In the genomic region with DNA sequence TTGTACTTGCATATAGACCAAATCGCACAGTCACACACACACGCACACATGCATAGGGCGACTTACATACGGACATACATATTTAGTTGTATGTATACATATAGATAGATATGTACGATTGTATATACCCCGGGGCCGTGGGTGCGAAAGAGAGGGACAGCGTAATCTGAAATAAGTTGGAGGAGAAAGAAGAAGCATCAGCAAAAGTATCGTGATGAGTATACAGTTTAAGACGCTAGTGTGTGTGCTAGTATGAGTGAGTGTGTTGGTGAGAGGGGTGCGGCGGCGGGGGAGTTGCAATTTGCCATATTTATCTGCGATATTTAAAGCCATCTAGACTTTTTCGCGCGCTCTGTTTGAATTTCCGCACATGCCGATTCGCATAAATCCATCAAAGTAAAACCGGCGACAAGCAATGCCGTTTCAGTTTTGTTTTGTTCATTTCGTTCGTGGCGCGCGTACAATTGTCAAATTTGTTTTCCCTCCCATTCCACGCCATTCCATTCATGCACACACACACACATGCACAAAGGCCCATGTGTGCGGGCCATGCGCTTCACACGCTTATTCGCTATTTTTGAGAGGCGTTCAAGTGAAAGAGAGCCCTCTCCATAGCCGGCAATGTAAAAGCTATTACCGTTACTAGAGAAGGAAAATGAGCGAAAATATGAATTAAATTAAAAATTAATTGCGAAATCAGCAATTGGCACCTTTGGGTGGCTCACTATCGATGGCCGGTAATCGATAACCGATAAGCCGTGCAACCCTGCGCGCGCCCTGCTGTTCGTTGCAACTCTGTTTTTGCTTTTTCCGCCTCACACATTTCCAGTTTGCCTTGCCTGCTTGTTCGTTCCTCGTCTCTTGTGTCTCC, we compare ENCODE assay signal across 1 fruit fly cellular context.
TF ChIP-seq lines count a peak whose summit lies in the region.

No protein-coding gene starts in this region.

TF ChIP-seq in whole organism, embryonic, 481 proteins besides CTCF, POLR2A, EP300 and RAD21 (continued from another document and continues in another):
- TF ChIP-seq sna (GFP tag; IDR thresholded peaks at IDR 0.05; lab: Robert Waterston, UW; ENCODE audit: partially characterized antibody) = peak; percentile 41; the same call in 1 of the 2 replicates
- peak; percentile 78 for TF ChIP-seq her (GFP tag; optimal IDR thresholded peaks at IDR 0.05; lab: Kevin White, UChicago)
- peak; percentile 71 for TF ChIP-seq CG1529 (GFP tag; optimal IDR thresholded peaks at IDR 0.05; lab: Kevin White, UChicago)
- TF ChIP-seq mam (GFP tag; optimal IDR thresholded peaks at IDR 0.05; lab: Kevin White, UChicago) = peak; percentile 66
- TF ChIP-seq CG30020 (tag; optimal IDR thresholded peaks at IDR 0.05; lab: Kevin White, UChicago) = peak; percentile 61
- TF ChIP-seq CG3065 (GFP tag; optimal IDR thresholded peaks at IDR 0.05; lab: Kevin White, UChicago) = peak; percentile 58
- peak; percentile 72 to 79 for TF ChIP-seq Hr51 (GFP tag; optimal IDR thresholded peaks at IDR 0.05; lab: Kevin White, UChicago)
- peak; percentile 84 for TF ChIP-seq Mes4 (GFP tag; optimal IDR thresholded peaks at IDR 0.05; lab: Kevin White, UChicago)
- peak; percentile 61 for TF ChIP-seq CG6689 (GFP tag; IDR thresholded peaks at IDR 0.05; lab: Robert Waterston, UW)
- TF ChIP-seq Vsx1 (GFP tag; optimal IDR thresholded peaks at IDR 0.05; lab: Kevin White, UChicago) = peak; percentile 86
- TF ChIP-seq Scr (GFP tag; IDR thresholded peaks at IDR 0.05; lab: Robert Waterston, UW; ENCODE audit: partially characterized antibody) = peak; percentile 78
- peak; percentile 96 for TF ChIP-seq mirr (GFP tag; optimal IDR thresholded peaks at IDR 0.05; lab: Kevin White, UChicago)
- TF ChIP-seq sr (GFP tag; IDR thresholded peaks at IDR 0.05; lab: Robert Waterston, UW) = peak; percentile 69
- peak; percentile 74 for TF ChIP-seq CG31365 (tag; optimal IDR thresholded peaks at IDR 0.05; lab: Kevin White, UChicago)
- TF ChIP-seq Atf3 (GFP tag; optimal IDR thresholded peaks at IDR 0.05; lab: Kevin White, UChicago) = peak; percentile 59
- peak; percentile 74 for TF ChIP-seq Rx (GFP tag; IDR thresholded peaks at IDR 0.05; lab: Robert Waterston, UW)
- TF ChIP-seq psq (GFP tag; optimal IDR thresholded peaks at IDR 0.05; lab: Kevin White, UChicago) = peak; percentile 99
- TF ChIP-seq Asciz (GFP tag; optimal IDR thresholded peaks at IDR 0.05; lab: Kevin White, UChicago) = peak; percentile 74
- TF ChIP-seq tgo (GFP tag; IDR thresholded peaks at IDR 0.05; lab: Robert Waterston, UW) = peak; percentile 68
- peak; percentile 65 for TF ChIP-seq p53 (GFP tag; optimal IDR thresholded peaks at IDR 0.05; lab: Kevin White, UChicago)
- peak; percentile 18; the same call in 1 of the 2 replicates for TF ChIP-seq Adf1 (GFP tag; IDR thresholded peaks at IDR 0.05; lab: Robert Waterston, UW)
- peak; percentile 68 for TF ChIP-seq shn (GFP tag; optimal IDR thresholded peaks at IDR 0.05; lab: Kevin White, UChicago)
- peak; percentile 85 for TF ChIP-seq CG15011 (GFP tag; optimal IDR thresholded peaks at IDR 0.05; lab: Kevin White, UChicago)
- no peak for TF ChIP-seq sisA (GFP tag; IDR thresholded peaks at IDR 0.05; lab: Robert Waterston, UW)
- TF ChIP-seq Poxn (GFP tag; IDR thresholded peaks at IDR 0.05; lab: Robert Waterston, UW) = 0 out of 2 replicates have a peak, but pooled peaks have one; percentile 31
- peak; percentile 64 for TF ChIP-seq CG11695 (GFP tag; IDR thresholded peaks at IDR 0.05; lab: Robert Waterston, UW)
- peak; percentile 61 for TF ChIP-seq Bdp1 (GFP tag; optimal IDR thresholded peaks at IDR 0.05; lab: Kevin White, UChicago)
- TF ChIP-seq fd64A (GFP tag; optimal IDR thresholded peaks at IDR 0.05; lab: Kevin White, UChicago) = peak; percentile 89
- TF ChIP-seq pb (GFP tag; optimal IDR thresholded peaks at IDR 0.05; lab: Kevin White, UChicago) = peak; percentile 84
- peak in 1 of 2 experiments; percentile 42 for TF ChIP-seq Eip74EF (GFP tag; optimal IDR thresholded peaks at IDR 0.05; lab: Kevin White, UChicago)
- TF ChIP-seq GATAe (GFP tag; conservative IDR thresholded peaks at IDR 0.05; lab: Robert Waterston, UW) = no peak
- TF ChIP-seq Antp (GFP tag; optimal IDR thresholded peaks at IDR 0.05; lab: Kevin White, UChicago) = peak; percentile 79
- TF ChIP-seq disco-r (GFP tag; optimal IDR thresholded peaks at IDR 0.05; lab: Kevin White, UChicago) = peak; percentile 89
- TF ChIP-seq CG17328 (GFP tag; IDR thresholded peaks at IDR 0.05; lab: Robert Waterston, UW) = peak; percentile 83
- TF ChIP-seq CG12391 (tag; optimal IDR thresholded peaks at IDR 0.05; lab: Kevin White, UChicago) = peak; percentile 77
- TF ChIP-seq CG3407 (GFP tag; optimal IDR thresholded peaks at IDR 0.05; lab: Kevin White, UChicago) = peak; percentile 82
- TF ChIP-seq CG8290 (GFP tag; optimal IDR thresholded peaks at IDR 0.05; lab: Kevin White, UChicago) = peak; percentile 65
- peak; percentile 89 to 92 for TF ChIP-seq CG8290 (tag; optimal IDR thresholded peaks at IDR 0.05; lab: Kevin White, UChicago)
- TF ChIP-seq CrebB (tag; optimal IDR thresholded peaks at IDR 0.05; lab: Kevin White, UChicago) = peak; percentile 84
- peak; percentile 44; the same call in 1 of the 2 replicates for TF ChIP-seq ham (GFP tag; IDR thresholded peaks at IDR 0.05; lab: Robert Waterston, UW)
- no peak for TF ChIP-seq jigr1 (GFP tag; IDR thresholded peaks at IDR 0.05; lab: Robert Waterston, UW)
- TF ChIP-seq Med (GFP tag; lab: Kevin White, UChicago) = peak; percentile 98
- TF ChIP-seq CG6765 (GFP tag; optimal IDR thresholded peaks at IDR 0.05; lab: Kevin White, UChicago) = peak; percentile 96
- TF ChIP-seq CG7987 (GFP tag; optimal IDR thresholded peaks at IDR 0.05; lab: Kevin White, UChicago) = peak; percentile 91
- no peak for TF ChIP-seq Dek (tag; optimal IDR thresholded peaks at IDR 0.05; lab: Kevin White, UChicago)
- peak; percentile 81 for TF ChIP-seq scrt (GFP tag; optimal IDR thresholded peaks at IDR 0.05; lab: Kevin White, UChicago)
- peak; percentile 48 for TF ChIP-seq cwo (GFP tag; optimal IDR thresholded peaks at IDR 0.05; lab: Kevin White, UChicago)
- peak; percentile 52 for TF ChIP-seq CG4617 (GFP tag; optimal IDR thresholded peaks at IDR 0.05; lab: Kevin White, UChicago; ENCODE audit: borderline replicate concordance)
- TF ChIP-seq lilli (GFP tag; optimal IDR thresholded peaks at IDR 0.05; lab: Kevin White, UChicago) = peak; percentile 80
- TF ChIP-seq TFAM (GFP tag; optimal IDR thresholded peaks at IDR 0.05; lab: Kevin White, UChicago) = peak; percentile 47
- TF ChIP-seq sim (GFP tag; IDR thresholded peaks at IDR 0.05; lab: Robert Waterston, UW) = peak; percentile 75
- peak; percentile 74 for TF ChIP-seq phol (tag; optimal IDR thresholded peaks at IDR 0.05; lab: Kevin White, UChicago)
- peak; percentile 96 for TF ChIP-seq ci (GFP tag; IDR thresholded peaks at IDR 0.05; lab: Robert Waterston, UW)
- TF ChIP-seq exex (tag; optimal IDR thresholded peaks at IDR 0.05; lab: Kevin White, UChicago) = peak; percentile 30
- peak; percentile 94 for TF ChIP-seq rib (GFP tag; IDR thresholded peaks at IDR 0.05; lab: Robert Waterston, UW)
- peak; percentile 32 for TF ChIP-seq Neu2 (GFP tag; optimal IDR thresholded peaks at IDR 0.05; lab: Kevin White, UChicago; ENCODE audit: borderline replicate concordance)
- peak; percentile 86 for TF ChIP-seq Sox100B (GFP tag; optimal IDR thresholded peaks at IDR 0.05; lab: Kevin White, UChicago)
- peak; percentile 75 for TF ChIP-seq CG2202 (tag; optimal IDR thresholded peaks at IDR 0.05; lab: Kevin White, UChicago)
- peak; percentile 50 for TF ChIP-seq D19B (GFP tag; optimal IDR thresholded peaks at IDR 0.05; lab: Kevin White, UChicago)
- peak; percentile 49 for TF ChIP-seq Blimp-1 (GFP tag; optimal IDR thresholded peaks at IDR 0.05; lab: Kevin White, UChicago)
- TF ChIP-seq sens (GFP tag; lab: Kevin White, UChicago) = peak; percentile 95
- peak; percentile 22 for TF ChIP-seq CG14965 (GFP tag; optimal IDR thresholded peaks at IDR 0.05; lab: Kevin White, UChicago; ENCODE audit: borderline replicate concordance)
- TF ChIP-seq so (GFP tag; IDR thresholded peaks at IDR 0.05; lab: Robert Waterston, UW) = peak; percentile 86; the same call in 2 of the 3 replicates
- TF ChIP-seq oc (tag; optimal IDR thresholded peaks at IDR 0.05; lab: Kevin White, UChicago) = peak; percentile 6
- TF ChIP-seq Max (GFP tag; optimal IDR thresholded peaks at IDR 0.05; lab: Kevin White, UChicago) = peak; percentile 84
- peak; percentile 67 for TF ChIP-seq CG3995 (GFP tag; optimal IDR thresholded peaks at IDR 0.05; lab: Kevin White, UChicago)
- TF ChIP-seq CG18764 (GFP tag; optimal IDR thresholded peaks at IDR 0.05; lab: Kevin White, UChicago) = peak; percentile 61
- no peak for TF ChIP-seq CG3726 (GFP tag; IDR thresholded peaks at IDR 0.05; lab: Robert Waterston, UW)
- peak; percentile 35 to 84 for TF ChIP-seq dpn (GFP tag; optimal IDR thresholded peaks at IDR 0.05; lab: Kevin White, UChicago)
- peak; percentile 75 for TF ChIP-seq HmgZ (tag; optimal IDR thresholded peaks at IDR 0.05; lab: Kevin White, UChicago)
- peak; percentile 44; the same call in 1 of the 2 replicates for TF ChIP-seq CG4360 (GFP tag; IDR thresholded peaks at IDR 0.05; lab: Robert Waterston, UW)
- no peak for TF ChIP-seq Dfd (GFP tag; optimal IDR thresholded peaks at IDR 0.05; lab: Kevin White, UChicago)
- no peak for TF ChIP-seq CG31388 (GFP tag; optimal IDR thresholded peaks at IDR 0.05; lab: Kevin White, UChicago)
- peak; percentile 81 for TF ChIP-seq twi (tag; optimal IDR thresholded peaks at IDR 0.05; lab: Kevin White, UChicago)
- TF ChIP-seq Atf-2 (GFP tag; optimal IDR thresholded peaks at IDR 0.05; lab: Kevin White, UChicago) = peak; percentile 54
- 0 out of 4 replicates have a peak, but pooled peaks have one; percentile 33 for TF ChIP-seq Gug (GFP tag; IDR thresholded peaks at IDR 0.05; lab: Robert Waterston, UW)
- peak; percentile 93 for TF ChIP-seq CG13296 (GFP tag; optimal IDR thresholded peaks at IDR 0.05; lab: Kevin White, UChicago)
- peak; percentile 86 for TF ChIP-seq ac (GFP tag; optimal IDR thresholded peaks at IDR 0.05; lab: Kevin White, UChicago)
- peak; percentile 88 for TF ChIP-seq CG33557 (GFP tag; optimal IDR thresholded peaks at IDR 0.05; lab: Kevin White, UChicago)
- TF ChIP-seq odd (GFP tag; optimal IDR thresholded peaks at IDR 0.05; lab: Kevin White, UChicago) = peak; percentile 93
- peak; percentile 70 for TF ChIP-seq Dip3 (GFP tag; optimal IDR thresholded peaks at IDR 0.05; lab: Kevin White, UChicago)
- peak; percentile 86 for TF ChIP-seq CHES-1-like (GFP tag; optimal IDR thresholded peaks at IDR 0.05; lab: Kevin White, UChicago)
- TF ChIP-seq CG18262 (tag; optimal IDR thresholded peaks at IDR 0.05; lab: Kevin White, UChicago) = peak; percentile 56
- peak; percentile 41 for TF ChIP-seq CG5245 (GFP tag; optimal IDR thresholded peaks at IDR 0.05; lab: Kevin White, UChicago)
- peak; percentile 51 for TF ChIP-seq Chrac-16 (GFP tag; optimal IDR thresholded peaks at IDR 0.05; lab: Kevin White, UChicago)
- peak; percentile 96 for TF ChIP-seq vvl (GFP tag; IDR thresholded peaks at IDR 0.05; lab: Robert Waterston, UW)
- TF ChIP-seq Side (GFP tag; optimal IDR thresholded peaks at IDR 0.05; lab: Kevin White, UChicago) = peak; percentile 83
- peak; percentile 64 for TF ChIP-seq CG2712 (tag; optimal IDR thresholded peaks at IDR 0.05; lab: Kevin White, UChicago)
- TF ChIP-seq seq (GFP tag; IDR thresholded peaks at IDR 0.05; lab: Robert Waterston, UW) = peak; percentile 56; the same call in 1 of the 2 replicates
- TF ChIP-seq sima (GFP tag; optimal IDR thresholded peaks at IDR 0.05; lab: Kevin White, UChicago) = peak; percentile 52
- peak; percentile 82 for TF ChIP-seq eyg (GFP tag; optimal IDR thresholded peaks at IDR 0.05; lab: Kevin White, UChicago)
- peak; percentile 64 for TF ChIP-seq ERR (GFP tag; optimal IDR thresholded peaks at IDR 0.05; lab: Kevin White, UChicago)
- TF ChIP-seq gt (GFP tag; IDR thresholded peaks at IDR 0.05; lab: Robert Waterston, UW) = peak; percentile 13; the same call in 1 of the 2 replicates
- peak; percentile 70 for TF ChIP-seq CG11696 (GFP tag; IDR thresholded peaks at IDR 0.05; lab: Robert Waterston, UW)
- peak; percentile 67 for TF ChIP-seq slp2 (GFP tag; optimal IDR thresholded peaks at IDR 0.05; lab: Kevin White, UChicago)
- TF ChIP-seq jumu (GFP tag; optimal IDR thresholded peaks at IDR 0.05; lab: Kevin White, UChicago) = peak; percentile 78
- peak; percentile 94 for TF ChIP-seq kni (GFP tag; optimal IDR thresholded peaks at IDR 0.05; lab: Kevin White, UChicago)
- peak; percentile 98 for TF ChIP-seq Ets97D (GFP tag; optimal IDR thresholded peaks at IDR 0.05; lab: Kevin White, UChicago)
- TF ChIP-seq ind (GFP tag; optimal IDR thresholded peaks at IDR 0.05; lab: Kevin White, UChicago) = peak; percentile 51
- TF ChIP-seq CG4820 (GFP tag; optimal IDR thresholded peaks at IDR 0.05; lab: Kevin White, UChicago) = peak; percentile 40
- peak in 1 of 2 experiments; percentile 84 for TF ChIP-seq insv (GFP tag; optimal IDR thresholded peaks at IDR 0.05; lab: Kevin White, UChicago)
- TF ChIP-seq unc-4 (GFP tag; IDR thresholded peaks at IDR 0.05; lab: Robert Waterston, UW; ENCODE audit: partially characterized antibody) = peak; percentile 76
- peak; percentile 80 for TF ChIP-seq CG2875 (GFP tag; optimal IDR thresholded peaks at IDR 0.05; lab: Kevin White, UChicago)
- peak; percentile 63 for TF ChIP-seq tna (GFP tag; IDR thresholded peaks at IDR 0.05; lab: Robert Waterston, UW; ENCODE audit: partially characterized antibody)
- TF ChIP-seq MBD-R2 (GFP tag; IDR thresholded peaks at IDR 0.05; lab: Robert Waterston, UW) = peak; percentile 67
- peak; percentile 60 for TF ChIP-seq CG12744 (GFP tag; optimal IDR thresholded peaks at IDR 0.05; lab: Kevin White, UChicago)
- TF ChIP-seq gfzf (GFP tag; optimal IDR thresholded peaks at IDR 0.05; lab: Kevin White, UChicago) = peak; percentile 32
- TF ChIP-seq run (tag; optimal IDR thresholded peaks at IDR 0.05; lab: Kevin White, UChicago) = peak; percentile 52
- TF ChIP-seq Rfx (GFP tag; IDR thresholded peaks at IDR 0.05; lab: Robert Waterston, UW) = peak; percentile 88
- TF ChIP-seq pita (GFP tag; optimal IDR thresholded peaks at IDR 0.05; lab: Kevin White, UChicago) = no peak
- no peak for TF ChIP-seq esg (GFP tag; conservative IDR thresholded peaks at IDR 0.05; lab: Robert Waterston, UW)
- TF ChIP-seq nerfin-2 (GFP tag; IDR thresholded peaks at IDR 0.05; lab: Robert Waterston, UW; ENCODE audit: partially characterized antibody) = peak; percentile 70
- TF ChIP-seq Hmx (GFP tag; optimal IDR thresholded peaks at IDR 0.05; lab: Kevin White, UChicago) = no peak
- peak; percentile 77 for TF ChIP-seq stc (GFP tag; IDR thresholded peaks at IDR 0.05; lab: Robert Waterston, UW)
- peak; percentile 62 for TF ChIP-seq bigmax (GFP tag; optimal IDR thresholded peaks at IDR 0.05; lab: Kevin White, UChicago)
- TF ChIP-seq wor (GFP tag; IDR thresholded peaks at IDR 0.05; lab: Robert Waterston, UW) = 0 out of 2 replicates have a peak, but pooled peaks have one; percentile 18
- peak; percentile 55 for TF ChIP-seq CG15479 (GFP tag; optimal IDR thresholded peaks at IDR 0.05; lab: Kevin White, UChicago)
